Worm (Caenorhabditis elegans): ENCODE data around the gene Y50E8A.11.

ce11 chrV:14813566-14813965 lies 32.3 kb downstream of the Y50E8A.11 start:
- no peak for TF ChIP-seq ztf-11 (tag; optimal IDR thresholded peaks at IDR 0.05)
- no peak for TF ChIP-seq ceh-8 (GFP tag; optimal IDR thresholded peaks at IDR 0.05)
- TF ChIP-seq fkh-10 (GFP tag; optimal IDR thresholded peaks at IDR 0.05): no peak
- no peak for TF ChIP-seq jun-1 (tag; optimal IDR thresholded peaks at IDR 0.05)
- TF ChIP-seq lin-14 (GFP tag; optimal IDR thresholded peaks at IDR 0.05): no peak
- TF ChIP-seq nhr-90 (tag; optimal IDR thresholded peaks at IDR 0.05; ENCODE audit: poor library complexity): no peak
